Fruit fly (Drosophila melanogaster): ENCODE measurements around the gene CG3091.

CG3091 gene

dm6 chrX:2274704-2275199, 20.8 kb upstream of the CG3091 start, which contains the start of gene Grp170:
Gene Grp170, minus strand, starts transcription at chrX:2275068.
- TF ChIP-seq kay (GFP tag; ENCODE audit: borderline replicate concordance) (no peak), pad (GFP tag; optimal IDR thresholded peaks at IDR 0.05) (peak; percentile 0), CG14711 (tag; optimal IDR thresholded peaks at IDR 0.05) (peak; percentile 15), Mnt (GFP tag; optimal IDR thresholded peaks at IDR 0.05) (peak; percentile 76), CG11617 (GFP tag; optimal IDR thresholded peaks at IDR 0.05) (peak; percentile 21), CG7045 (GFP tag; optimal IDR thresholded peaks at IDR 0.05) (no peak), bab1 (GFP tag; optimal IDR thresholded peaks at IDR 0.05) (peak; percentile 53), CG12768 (GFP tag; optimal IDR thresholded peaks at IDR 0.05) (no peak)

dm6 chrX:2270557-2270930, 16.5 kb upstream of the CG3091 start, which contains the start of gene CG2924:
Gene CG2924, minus strand, starts transcription at chrX:2270761.
- no peak for TF ChIP-seq CG12768 (GFP tag; optimal IDR thresholded peaks at IDR 0.05)
- no peak for TF ChIP-seq CG5204 (GFP tag; optimal IDR thresholded peaks at IDR 0.05)
- no peak for TF ChIP-seq CG11617 (GFP tag; optimal IDR thresholded peaks at IDR 0.05)
- TF ChIP-seq Clk (GFP tag; optimal IDR thresholded peaks at IDR 0.05), result peak; percentile 12
- TF ChIP-seq kay (GFP tag; ENCODE audit: borderline replicate concordance), result peak; percentile 51
- peak; percentile 42 for TF ChIP-seq CG14711 (tag; optimal IDR thresholded peaks at IDR 0.05)
- peak; percentile 81 for TF ChIP-seq Mnt (GFP tag; optimal IDR thresholded peaks at IDR 0.05)
- TF ChIP-seq toe (GFP tag; optimal IDR thresholded peaks at IDR 0.05), result peak; percentile 43
- TF ChIP-seq bab1 (GFP tag; optimal IDR thresholded peaks at IDR 0.05), result peak; percentile 92
- no peak for TF ChIP-seq CG7045 (GFP tag; optimal IDR thresholded peaks at IDR 0.05)
- no peak for TF ChIP-seq CG33017 (tag; optimal IDR thresholded peaks at IDR 0.05)
- peak; percentile 82 for TF ChIP-seq CG1620 (GFP tag; optimal IDR thresholded peaks at IDR 0.05)
- no peak for TF ChIP-seq cnc (optimal IDR thresholded peaks at IDR 0.05)
- peak; percentile 63 for TF ChIP-seq ovo (GFP tag; optimal IDR thresholded peaks at IDR 0.05)
- TF ChIP-seq tj (GFP tag; optimal IDR thresholded peaks at IDR 0.05), result peak; percentile 87
- no peak for TF ChIP-seq pad (GFP tag; optimal IDR thresholded peaks at IDR 0.05)
- peak; percentile 62 for TF ChIP-seq CG7101 (tag; optimal IDR thresholded peaks at IDR 0.05)
- TF ChIP-seq Crg-1 (GFP tag; optimal IDR thresholded peaks at IDR 0.05), result peak; percentile 63
- TF ChIP-seq cic (GFP tag; optimal IDR thresholded peaks at IDR 0.05), result peak; percentile 44
- TF ChIP-seq Hr96 (GFP tag; optimal IDR thresholded peaks at IDR 0.05), result no peak

- TF ChIP-seq tj (GFP tag; optimal IDR thresholded peaks at IDR 0.05) (peak; percentile 87), toe (GFP tag; optimal IDR thresholded peaks at IDR 0.05) (peak; percentile 17), Mnt (GFP tag; optimal IDR thresholded peaks at IDR 0.05) (peak; percentile 44), ovo (GFP tag; optimal IDR thresholded peaks at IDR 0.05) (peak; percentile 64), cic (GFP tag; optimal IDR thresholded peaks at IDR 0.05) (no peak), CG1620 (GFP tag; optimal IDR thresholded peaks at IDR 0.05) (no peak), CG14711 (tag; optimal IDR thresholded peaks at IDR 0.05) (no peak), cnc (optimal IDR thresholded peaks at IDR 0.05) (no peak), CG7045 (GFP tag; optimal IDR thresholded peaks at IDR 0.05) (no peak), Hr96 (GFP tag; optimal IDR thresholded peaks at IDR 0.05) (peak; percentile 63), CG12768 (GFP tag; optimal IDR thresholded peaks at IDR 0.05) (peak; percentile 3), pad (GFP tag; optimal IDR thresholded peaks at IDR 0.05) (peak; percentile 79), Crg-1 (GFP tag; optimal IDR thresholded peaks at IDR 0.05) (no peak), bab1 (GFP tag; optimal IDR thresholded peaks at IDR 0.05) (no peak), kay (GFP tag; ENCODE audit: borderline replicate concordance) (no peak), Clk (GFP tag; optimal IDR thresholded peaks at IDR 0.05) (no peak), CG11617 (GFP tag; optimal IDR thresholded peaks at IDR 0.05) (peak; percentile 59), CG7101 (tag; optimal IDR thresholded peaks at IDR 0.05) (peak; percentile 25), CG5204 (GFP tag; optimal IDR thresholded peaks at IDR 0.05) (no peak), CG33017 (tag; optimal IDR thresholded peaks at IDR 0.05) (no peak)
These were observed 16.0 kb upstream of the CG3091 start for dm6 chrX:2269822-2270556.

- TF ChIP-seq toe (GFP tag; optimal IDR thresholded peaks at IDR 0.05) (peak; percentile 82), CG7101 (tag; optimal IDR thresholded peaks at IDR 0.05) (peak; percentile 68), ovo (GFP tag; optimal IDR thresholded peaks at IDR 0.05) (peak; percentile 47), Mnt (GFP tag; optimal IDR thresholded peaks at IDR 0.05) (peak; percentile 99), kay (GFP tag; ENCODE audit: borderline replicate concordance) (no peak), tj (GFP tag; optimal IDR thresholded peaks at IDR 0.05) (peak; percentile 54), bab1 (GFP tag; optimal IDR thresholded peaks at IDR 0.05) (peak; percentile 50), CG11617 (GFP tag; optimal IDR thresholded peaks at IDR 0.05) (peak; percentile 85), Hr96 (GFP tag; optimal IDR thresholded peaks at IDR 0.05) (no peak), Crg-1 (GFP tag; optimal IDR thresholded peaks at IDR 0.05) (peak; percentile 64), CG7045 (GFP tag; optimal IDR thresholded peaks at IDR 0.05) (peak; percentile 31), CG5204 (GFP tag; optimal IDR thresholded peaks at IDR 0.05) (no peak), CG1620 (GFP tag; optimal IDR thresholded peaks at IDR 0.05) (peak; percentile 80), Clk (GFP tag; optimal IDR thresholded peaks at IDR 0.05) (peak; percentile 9), CG33017 (tag; optimal IDR thresholded peaks at IDR 0.05) (peak; percentile 35), CG12768 (GFP tag; optimal IDR thresholded peaks at IDR 0.05) (peak; percentile 31), cnc (optimal IDR thresholded peaks at IDR 0.05) (no peak), CG14711 (tag; optimal IDR thresholded peaks at IDR 0.05) (peak; percentile 61), pad (GFP tag; optimal IDR thresholded peaks at IDR 0.05) (peak; percentile 67), cic (GFP tag; optimal IDR thresholded peaks at IDR 0.05) (peak; percentile 34)
These were observed 8.5 kb upstream of the CG3091 start, which contains the start of the genes temp and CG3071 for dm6 chrX:2262511-2262910. Gene temp, minus strand, starts transcription at chrX:2262515. Gene CG3071, plus strand, starts transcription at chrX:2262837.

dm6 chrX:2259763-2260162, 5.8 kb upstream of the CG3091 start, which contains the start of gene CG3078:
Gene CG3078, minus strand, starts transcription at chrX:2259863.
- TF ChIP-seq CG7045 (GFP tag; optimal IDR thresholded peaks at IDR 0.05) (no peak), CG12768 (GFP tag; optimal IDR thresholded peaks at IDR 0.05) (no peak), CG5204 (GFP tag; optimal IDR thresholded peaks at IDR 0.05) (no peak), Clk (GFP tag; optimal IDR thresholded peaks at IDR 0.05) (no peak), bab1 (GFP tag; optimal IDR thresholded peaks at IDR 0.05) (no peak), Crg-1 (GFP tag; optimal IDR thresholded peaks at IDR 0.05) (no peak), ovo (GFP tag; optimal IDR thresholded peaks at IDR 0.05) (no peak), pad (GFP tag; optimal IDR thresholded peaks at IDR 0.05) (no peak), CG14711 (tag; optimal IDR thresholded peaks at IDR 0.05) (no peak), tj (GFP tag; optimal IDR thresholded peaks at IDR 0.05) (no peak), cic (GFP tag; optimal IDR thresholded peaks at IDR 0.05) (no peak), CG1620 (GFP tag; optimal IDR thresholded peaks at IDR 0.05) (no peak), CG7101 (tag; optimal IDR thresholded peaks at IDR 0.05) (no peak), Hr96 (GFP tag; optimal IDR thresholded peaks at IDR 0.05) (no peak), toe (GFP tag; optimal IDR thresholded peaks at IDR 0.05) (no peak)
